Fruit fly (Drosophila melanogaster): ENCODE data around the gene CycJ.
A peak's percentile ranks its signal among the peaks of the same experiment; 100 is the strongest.

CycJ gene

dm6 chr3L:3460402-3461027 lies 5.7 kb upstream of the CycJ start, which contains the start of gene eIF5B (continued):
- TF ChIP-seq CG31365 (tag; optimal IDR thresholded peaks at IDR 0.05), result no peak
- TF ChIP-seq mld (GFP tag; IDR thresholded peaks at IDR 0.05; ENCODE audit: partially characterized antibody), result no peak
- peak; percentile 48 for TF ChIP-seq CG7786 (GFP tag; optimal IDR thresholded peaks at IDR 0.05)
- peak; percentile 15 for TF ChIP-seq ftz-f1 (GFP tag; optimal IDR thresholded peaks at IDR 0.05)
- peak; percentile 48 for TF ChIP-seq BtbVII (GFP tag; optimal IDR thresholded peaks at IDR 0.05)
- peak; percentile 34 for TF ChIP-seq ab (GFP tag; optimal IDR thresholded peaks at IDR 0.05)
- TF ChIP-seq lilli (GFP tag; optimal IDR thresholded peaks at IDR 0.05), result peak; percentile 69
- TF ChIP-seq NC2α (GFP tag; optimal IDR thresholded peaks at IDR 0.05), result no peak
- no peak for TF ChIP-seq kni (GFP tag; optimal IDR thresholded peaks at IDR 0.05)
- TF ChIP-seq PHDP (tag; optimal IDR thresholded peaks at IDR 0.05), result peak; percentile 74
- TF ChIP-seq CG14965 (GFP tag; optimal IDR thresholded peaks at IDR 0.05; ENCODE audit: borderline replicate concordance), result no peak
- TF ChIP-seq sqz (GFP tag; optimal IDR thresholded peaks at IDR 0.05), result no peak
- TF ChIP-seq Nf-YC (tag; optimal IDR thresholded peaks at IDR 0.05), result no peak
- TF ChIP-seq CG4820 (GFP tag; optimal IDR thresholded peaks at IDR 0.05), result peak; percentile 66
- TF ChIP-seq Hsf (GFP tag; optimal IDR thresholded peaks at IDR 0.05), result peak; percentile 69
- peak; percentile 91 for TF ChIP-seq slbo (GFP tag; IDR thresholded peaks at IDR 0.05)
- TF ChIP-seq Optix (GFP tag; IDR thresholded peaks at IDR 0.05), result peak; percentile 90
- peak; percentile 67 for TF ChIP-seq slou (GFP tag; optimal IDR thresholded peaks at IDR 0.05)
- peak; percentile 29 for TF ChIP-seq CG17912 (GFP tag; optimal IDR thresholded peaks at IDR 0.05)
- TF ChIP-seq CG13287 (GFP tag; IDR thresholded peaks at IDR 0.05; ENCODE audit: partially characterized antibody), result peak; percentile 38; the same call in 1 of the 2 replicates
- peak; percentile 87 for TF ChIP-seq ci (GFP tag; IDR thresholded peaks at IDR 0.05)
- no peak for TF ChIP-seq Vsx1 (GFP tag; optimal IDR thresholded peaks at IDR 0.05)
- peak; percentile 85 for TF ChIP-seq az2 (GFP tag; optimal IDR thresholded peaks at IDR 0.05)
- no peak for TF ChIP-seq NK7.1 (GFP tag; optimal IDR thresholded peaks at IDR 0.05)
- peak; percentile 75 for TF ChIP-seq CG6689 (GFP tag; IDR thresholded peaks at IDR 0.05)
- TF ChIP-seq lov (optimal IDR thresholded peaks at IDR 0.05), result no peak
- peak; percentile 70; the same call in 1 of the 3 replicates for TF ChIP-seq lov (GFP tag; IDR thresholded peaks at IDR 0.05)
- TF ChIP-seq trh (GFP tag; optimal IDR thresholded peaks at IDR 0.05), result peak; percentile 17
- TF ChIP-seq CG8765 (GFP tag; IDR thresholded peaks at IDR 0.05), result peak; percentile 71; the same call in 1 of the 2 replicates
- no peak for TF ChIP-seq HLH4C (GFP tag; IDR thresholded peaks at IDR 0.05; ENCODE audit: partially characterized antibody)
- TF ChIP-seq CG7271 (tag; optimal IDR thresholded peaks at IDR 0.05), result no peak
- no peak for TF ChIP-seq CG33213 (GFP tag; optimal IDR thresholded peaks at IDR 0.05)
- no peak for TF ChIP-seq Trl (optimal IDR thresholded peaks at IDR 0.05)
- TF ChIP-seq Trl (GFP tag; optimal IDR thresholded peaks at IDR 0.05), result peak; percentile 12
- no peak for TF ChIP-seq inv (GFP tag; IDR thresholded peaks at IDR 0.05; ENCODE audit: partially characterized antibody)
- TF ChIP-seq CG2889 (GFP tag; IDR thresholded peaks at IDR 0.05), result peak; percentile 89
- TF ChIP-seq seq (GFP tag; IDR thresholded peaks at IDR 0.05), result peak; percentile 85
- peak; percentile 43 for TF ChIP-seq slp2 (GFP tag; optimal IDR thresholded peaks at IDR 0.05)
- peak; percentile 61 for TF ChIP-seq gsb-n (tag; optimal IDR thresholded peaks at IDR 0.05)
- no peak for TF ChIP-seq nerfin-2 (GFP tag; IDR thresholded peaks at IDR 0.05; ENCODE audit: partially characterized antibody)
- TF ChIP-seq CG10147 (GFP tag; optimal IDR thresholded peaks at IDR 0.05), result peak; percentile 33
- TF ChIP-seq nmo (GFP tag; optimal IDR thresholded peaks at IDR 0.05), result peak; percentile 91
- TF ChIP-seq CG8290 (GFP tag; optimal IDR thresholded peaks at IDR 0.05), result peak; percentile 32
- TF ChIP-seq CG8290 (tag; optimal IDR thresholded peaks at IDR 0.05), result peak; percentile 6 to 73
- peak; percentile 60 for TF ChIP-seq CG7556 (GFP tag; optimal IDR thresholded peaks at IDR 0.05)
- peak; percentile 87 for TF ChIP-seq CG13775 (GFP tag; optimal IDR thresholded peaks at IDR 0.05)
- peak; percentile 89 for TF ChIP-seq CG14441 (GFP tag; IDR thresholded peaks at IDR 0.05)
- TF ChIP-seq Adf1 (GFP tag; IDR thresholded peaks at IDR 0.05), result peak; percentile 57
- 0 out of 2 replicates have a peak, but pooled peaks have one; percentile 40 for TF ChIP-seq Dip2 (GFP tag; IDR thresholded peaks at IDR 0.05)
- peak; percentile 80 for TF ChIP-seq Ada2b (GFP tag; IDR thresholded peaks at IDR 0.05)
- no peak for TF ChIP-seq Dfd (GFP tag; optimal IDR thresholded peaks at IDR 0.05)
